Fruit fly (Drosophila melanogaster) whole organism, pupa: ENCODE measurements around the gene CG4592.
A peak's percentile ranks its signal among the peaks of the same experiment; 100 is the strongest.

Experiments
- CG10348 ChIP-seq: fragments of 200-800 bp; sonication (Bioruptor generic); IDR thresholded peaks from 2 replicates; pipeline ENCODE4 v1.3.6; 2022; ENCODE audit warnings: missing biosample characterization, missing genetic modification characterization
- CG12605 ChIP-seq: fragments of 200-800 bp; sonication (Bioruptor generic); IDR thresholded peaks from 2 replicates; pipeline ENCODE4 v1.3.6; 2022; ENCODE audit warnings: missing biosample characterization, missing genetic modification characterization
- CG13204 ChIP-seq: fragments of 200-800 bp; sonication (Bioruptor generic); optimal IDR thresholded peaks from 2 replicates; lab custom pipeline; 2018; ENCODE audit warnings: missing biosample characterization, mild to moderate bottlenecking, missing genetic modification characterization, moderate library complexity
- CG14655 ChIP-seq: fragments of 200-800 bp; sonication (Bioruptor generic); optimal IDR thresholded peaks from 3 replicates; lab custom pipeline; 2017; ENCODE audit warnings: mild to moderate bottlenecking, missing biosample characterization, missing genetic modification reagents, missing genetic modification characterization
- CG15710 ChIP-seq: fragments of 200-800 bp; sonication (Bioruptor generic); optimal IDR thresholded peaks from 2 replicates; lab custom pipeline; 2018; ENCODE audit warnings: missing biosample characterization, mild to moderate bottlenecking, missing genetic modification characterization, moderate library complexity
- CG17806 ChIP-seq: fragments of 200-800 bp; sonication (Bioruptor generic); optimal IDR thresholded peaks from 2 replicates; lab custom pipeline; 2018; ENCODE audit warnings: missing biosample characterization, mild to moderate bottlenecking, missing genetic modification characterization, moderate library complexity
- CG32121 ChIP-seq: fragments of 200-800 bp; sonication (Bioruptor generic); IDR thresholded peaks from 2 replicates; pipeline ENCODE4 v1.3.6; 2022; ENCODE audit warnings: missing biosample characterization, missing genetic modification characterization
- CG34367 ChIP-seq: fragments of 200-800 bp; sonication (Bioruptor generic); optimal IDR thresholded peaks from 2 replicates; lab custom pipeline; 2018; ENCODE audit warnings: missing biosample characterization, mild to moderate bottlenecking, missing genetic modification characterization
- CG4496 ChIP-seq: fragments of 200-800 bp; sonication (Bioruptor generic); IDR thresholded peaks from 3 replicates; pipeline ENCODE4 v1.3.6; 2022; ENCODE audit warnings: missing biosample characterization, missing genetic modification characterization
- CG8159 ChIP-seq: fragments of 200-800 bp; sonication (Bioruptor generic); optimal IDR thresholded peaks from 3 replicates; lab custom pipeline; 2018; ENCODE audit warnings: missing biosample characterization, mild to moderate bottlenecking, missing genetic modification characterization, moderate library complexity
- CG8301 ChIP-seq: fragments of 200-800 bp; sonication (Bioruptor generic); optimal IDR thresholded peaks from 2 replicates; lab custom pipeline; 2018; ENCODE audit warnings: missing biosample characterization, mild to moderate bottlenecking, missing genetic modification characterization
- CG9948 ChIP-seq: fragments of 200-800 bp; sonication (Bioruptor generic); optimal IDR thresholded peaks from 2 replicates; lab custom pipeline; 2018; ENCODE audit warnings: missing biosample characterization, mild to moderate bottlenecking, missing genetic modification characterization, moderate library complexity
- D1 ChIP-seq: fragments of 200-800 bp; sonication (Bioruptor generic); optimal IDR thresholded peaks from 2 replicates; lab custom pipeline; 2018; ENCODE audit warnings: missing biosample characterization, mild to moderate bottlenecking, missing genetic modification characterization, moderate library complexity
- EcR ChIP-seq: fragments of 200-800 bp; sonication (Bioruptor generic); optimal IDR thresholded peaks from 3 replicates; lab custom pipeline; 2019; ENCODE audit warnings: missing biosample characterization, missing genetic modification characterization, mild to moderate bottlenecking, moderate library complexity, missing genetic modification reagents
- Ets98B ChIP-seq: fragments of 200-800 bp; sonication (Bioruptor generic); IDR thresholded peaks from 2 replicates; pipeline ENCODE4 v1.3.6; 2022; ENCODE audit warnings: missing biosample characterization, missing genetic modification characterization
- Pif1A ChIP-seq: fragments of 200-800 bp; sonication (Bioruptor generic); optimal IDR thresholded peaks from 3 replicates; lab custom pipeline; 2016; ENCODE audit warnings: missing biosample characterization, missing genetic modification characterization
- Pif1B ChIP-seq: fragments of 200-800 bp; sonication (Bioruptor generic); optimal IDR thresholded peaks from 3 replicates; lab custom pipeline; 2016; ENCODE audit warnings: missing biosample characterization, missing genetic modification characterization
- Snoo ChIP-seq: fragments of 200-800 bp; sonication (Bioruptor generic); optimal IDR thresholded peaks from 3 replicates; lab custom pipeline; 2017; ENCODE audit warnings: missing biosample characterization, mild to moderate bottlenecking, missing genetic modification characterization, inconsistent platforms
- fd96Ca ChIP-seq: fragments of 200-800 bp; sonication (Bioruptor generic); IDR thresholded peaks from 3 replicates; pipeline ENCODE4 v1.3.6; 2022; ENCODE audit warnings: missing biosample characterization, missing genetic modification characterization
- gl ChIP-seq: fragments of 200-800 bp; sonication (Bioruptor generic); optimal IDR thresholded peaks from 2 replicates; lab custom pipeline; 2018; ENCODE audit warnings: missing biosample characterization, mild to moderate bottlenecking, missing genetic modification characterization
- rn ChIP-seq: fragments of 200-800 bp; sonication (Bioruptor generic); IDR thresholded peaks from 2 replicates; pipeline ENCODE4 v1.3.6; 2022; ENCODE audit warnings: missing biosample characterization, missing genetic modification characterization

The CG4592 gene

dm6 chr2L:9907320-9908256 is 13.8 kb upstream of the CG4592 start:
- TF ChIP-seq CG8301: no peak
- no peak for TF ChIP-seq CG32121
- no peak for TF ChIP-seq CG8159 (tag; lab: Kevin White, UChicago)
- TF ChIP-seq CG9948 (tag; lab: Kevin White, UChicago): no peak
- no peak for TF ChIP-seq Snoo (tag; lab: Kevin White, UChicago)
- no peak for TF ChIP-seq CG17806
- TF ChIP-seq Pif1B (GFP tag; lab: Kevin White, UChicago): peak; percentile 19
- TF ChIP-seq CG10348 (GFP tag; lab: Robert Waterston, UW): no peak
- peak; percentile 13 for TF ChIP-seq CG15710 (tag; lab: Kevin White, UChicago)
- no peak for TF ChIP-seq CG14655
- peak; percentile 60 for TF ChIP-seq EcR
- no peak for TF ChIP-seq fd96Ca
- peak; percentile 60 for TF ChIP-seq CG4496 (GFP tag; lab: Robert Waterston, UW)
- TF ChIP-seq Pif1A (GFP tag; lab: Kevin White, UChicago): no peak
- TF ChIP-seq CG13204 (GFP tag; lab: Kevin White, UChicago): peak; percentile 56
- TF ChIP-seq Ets98B (GFP tag; lab: Robert Waterston, UW): peak; percentile 31; the same call in 1 of the 2 replicates
- TF ChIP-seq gl: peak; percentile 44
- TF ChIP-seq, all 21 proteins: peak for 7

- TF ChIP-seq gl (no peak), Pif1A (GFP tag; lab: Kevin White, UChicago) (peak; percentile 19), CG32121 (no peak), CG13204 (GFP tag; lab: Kevin White, UChicago) (peak; percentile 8), rn (GFP tag; lab: Robert Waterston, UW) (no peak), CG9948 (tag; lab: Kevin White, UChicago) (no peak), CG12605 (GFP tag; lab: Robert Waterston, UW) (peak; percentile 65), CG34367 (tag; lab: Kevin White, UChicago) (no peak), CG15710 (tag; lab: Kevin White, UChicago) (no peak), CG4496 (GFP tag; lab: Robert Waterston, UW) (no peak), CG8159 (tag; lab: Kevin White, UChicago) (peak; percentile 25), Snoo (tag; lab: Kevin White, UChicago) (peak; percentile 21), CG8301 (peak; percentile 9), Ets98B (GFP tag; lab: Robert Waterston, UW) (peak; percentile 51; the same call in 1 of the 2 replicates), CG14655 (peak; percentile 17)
Measured at dm6 chr2L:9908468-9908967, 12.9 kb upstream of the CG4592 start, which contains the start of gene CG13124. TSS of gene CG13124 (minus strand) at chr2L:9908633.

DNA sequence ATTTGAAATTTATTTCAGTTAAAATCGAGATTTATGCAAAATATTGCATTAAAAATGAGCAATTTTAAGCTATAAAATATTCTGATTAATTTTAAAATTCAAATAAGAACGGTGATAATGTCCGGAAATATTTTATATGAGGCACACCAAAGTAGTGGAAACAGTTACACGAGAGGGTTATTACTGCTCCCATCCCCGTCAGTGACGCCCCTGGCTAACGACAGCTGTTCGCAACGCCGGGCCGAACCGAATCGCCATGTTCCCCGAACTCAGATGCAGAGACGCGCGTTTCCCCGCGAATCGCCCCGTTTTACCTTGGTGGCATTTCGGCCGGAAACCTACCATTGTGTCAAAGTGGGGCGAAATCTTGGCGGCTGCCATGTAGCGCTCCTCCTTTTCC is 9.7 kb upstream of the CG4592 start:
- TF ChIP-seq CG9948 (tag; lab: Kevin White, UChicago) (no peak), CG17806 (peak; percentile 5), D1 (tag; lab: Kevin White, UChicago) (no peak), Snoo (tag; lab: Kevin White, UChicago) (peak; percentile 10), CG4496 (GFP tag; lab: Robert Waterston, UW) (peak; percentile 73), CG14655 (no peak), Pif1B (GFP tag; lab: Kevin White, UChicago) (no peak), Ets98B (GFP tag; lab: Robert Waterston, UW) (peak; percentile 76), CG32121 (peak; percentile 50; the same call in 1 of the 2 replicates), CG8159 (tag; lab: Kevin White, UChicago) (no peak), rn (GFP tag; lab: Robert Waterston, UW) (no peak), CG15710 (tag; lab: Kevin White, UChicago) (no peak), CG13204 (GFP tag; lab: Kevin White, UChicago) (no peak), CG8301 (peak; percentile 0), EcR (no peak), fd96Ca (peak; percentile 63; the same call in 2 of the 3 replicates), CG12605 (GFP tag; lab: Robert Waterston, UW) (0 out of 2 replicates have a peak, but pooled peaks have one; percentile 17), CG34367 (tag; lab: Kevin White, UChicago) (no peak), Pif1A (GFP tag; lab: Kevin White, UChicago) (peak; percentile 39), CG10348 (GFP tag; lab: Robert Waterston, UW) (no peak)

DNA sequence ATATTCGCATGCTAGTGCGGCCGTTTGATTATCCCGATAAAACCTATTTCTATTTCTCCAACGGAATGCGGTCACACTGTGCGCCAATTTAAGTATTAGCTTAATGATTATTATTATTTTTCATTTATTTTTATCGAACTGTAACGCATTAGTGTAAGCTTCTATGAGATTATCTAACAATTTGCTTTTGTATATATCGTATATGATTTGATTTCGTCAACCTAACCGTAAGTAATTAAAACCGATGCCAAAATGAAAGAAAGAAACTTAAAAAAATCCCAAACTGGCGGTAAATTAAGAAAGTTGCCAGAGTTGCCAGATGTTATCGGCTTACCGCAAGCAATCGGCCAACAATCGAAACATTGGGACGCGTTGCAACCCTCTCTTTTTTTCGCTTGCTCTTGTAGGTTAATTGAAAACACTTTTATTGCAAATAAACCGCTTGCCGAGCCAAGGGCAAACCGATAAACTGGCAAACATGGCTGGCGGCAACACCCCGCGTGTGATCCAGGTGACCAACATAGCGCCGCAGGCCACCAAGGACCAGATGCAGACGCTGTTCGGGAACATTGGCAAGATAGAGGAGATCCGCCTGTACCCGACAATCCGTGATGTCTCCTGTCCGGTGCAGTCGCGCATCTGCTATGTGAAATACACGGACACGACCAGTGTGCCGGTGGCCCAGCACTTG is 8.7 kb upstream of the CG4592 start, which contains the start of the genes Etl1 and Srp54:
Etl1 (minus strand) TSS at position 39 of the 691 bp plus-strand sequence.
Srp54 (plus strand) TSS at position 342 of the 691 bp plus-strand sequence.
- TF ChIP-seq rn (GFP tag; lab: Robert Waterston, UW): no peak
- no peak for TF ChIP-seq CG17806
- TF ChIP-seq D1 (tag; lab: Kevin White, UChicago): no peak
- no peak for TF ChIP-seq CG8159 (tag; lab: Kevin White, UChicago)
- no peak for TF ChIP-seq CG14655
- TF ChIP-seq CG9948 (tag; lab: Kevin White, UChicago): no peak
- no peak for TF ChIP-seq CG8301
- no peak for TF ChIP-seq Snoo (tag; lab: Kevin White, UChicago)
- no peak for TF ChIP-seq CG34367 (tag; lab: Kevin White, UChicago)
- no peak for TF ChIP-seq CG32121
- no peak for TF ChIP-seq CG4496 (GFP tag; lab: Robert Waterston, UW)
- no peak for TF ChIP-seq CG15710 (tag; lab: Kevin White, UChicago)
- TF ChIP-seq Pif1B (GFP tag; lab: Kevin White, UChicago): no peak
- TF ChIP-seq CG10348 (GFP tag; lab: Robert Waterston, UW): no peak
- no peak for TF ChIP-seq Ets98B (GFP tag; lab: Robert Waterston, UW)
- TF ChIP-seq Pif1A (GFP tag; lab: Kevin White, UChicago): no peak
- no peak for TF ChIP-seq CG13204 (GFP tag; lab: Kevin White, UChicago)
- no peak for TF ChIP-seq CG12605 (GFP tag; lab: Robert Waterston, UW)
- no peak for TF ChIP-seq EcR
- TF ChIP-seq gl: no peak
